Fruit fly (Drosophila melanogaster): ENCODE measurements around the gene CG31176.

- TF ChIP-seq psq (optimal IDR thresholded peaks at IDR 0.05), result no peak
- TF ChIP-seq insv (optimal IDR thresholded peaks at IDR 0.05), result no peak
- TF ChIP-seq Sin3A (optimal IDR thresholded peaks at IDR 0.05), result no peak
- no peak for TF ChIP-seq ttk (optimal IDR thresholded peaks at IDR 0.05)
- TF ChIP-seq Myc (optimal IDR thresholded peaks at IDR 0.05), result no peak
Observed at dm6 chr3R:21653434-21653833, 66.0 kb downstream of the CG31176 start.

Measured in Kc167 (cell line).